Worm (Caenorhabditis elegans) whole organism, L2 larva: Measurements from ENCODE around the gene T07G12.2.

Source experiments
- C34F6.9 ChIP-seq: fragments of 150-350 bp; optimal IDR thresholded peaks from 2 replicates; lab custom pipeline; 2014; ENCODE audit warnings: missing biosample characterization, missing genetic modification characterization
- F13H6.1 ChIP-seq: sonication (generic microtip); optimal IDR thresholded peaks from 2 replicates; lab custom pipeline; 2016; ENCODE audit warnings: missing genetic modification characterization, missing compliant biosample characterization
- R02D3.7 ChIP-seq: fragments of 150-350 bp; optimal IDR thresholded peaks from 2 replicates; lab custom pipeline; 2014; ENCODE audit warnings: missing biosample characterization, missing genetic modification characterization
- Y55F3AM.14 ChIP-seq: fragments of 200-800 bp; sonication (Bioruptor generic); optimal IDR thresholded peaks from 2 replicates; lab custom pipeline; 2018; ENCODE audit warnings: mild to moderate bottlenecking, missing genetic modification characterization, missing compliant biosample characterization
- ZK546.5 ChIP-seq: sonication (generic microtip); optimal IDR thresholded peaks from 2 replicates; lab custom pipeline; 2017; ENCODE audit warnings: missing biosample characterization, missing genetic modification characterization
- alr-1 ChIP-seq: fragments of 150-350 bp; optimal IDR thresholded peaks from 2 replicates; lab custom pipeline; 2014; ENCODE audit warnings: missing biosample characterization, missing genetic modification characterization
- aly-2 ChIP-seq: fragments of 150-350 bp; optimal IDR thresholded peaks from 2 replicates; lab custom pipeline; 2014; ENCODE audit warnings: missing biosample characterization, missing genetic modification characterization
- ama-1 ChIP-seq: fragments of 150-350 bp; optimal IDR thresholded peaks from 2 replicates; lab custom pipeline; 2018; ENCODE audit warnings: inconsistent platforms
- blmp-1 ChIP-seq: sonication (generic microtip); optimal IDR thresholded peaks from 2 replicates; lab custom pipeline; 2017; ENCODE audit warnings: missing genetic modification characterization, mild to moderate bottlenecking, missing compliant biosample characterization, antibody characterized with exemption, moderate library complexity; ENCODE audit not compliant: insufficient read depth
- ceh-16 ChIP-seq: fragments of 150-350 bp; optimal IDR thresholded peaks from 2 replicates; lab custom pipeline; 2014; ENCODE audit warnings: missing biosample characterization, missing genetic modification characterization
- ceh-82 ChIP-seq: fragments of 150-350 bp; optimal IDR thresholded peaks from 2 replicates; lab custom pipeline; 2014; ENCODE audit warnings: missing biosample characterization, missing genetic modification characterization
- crh-2 ChIP-seq: sonication (generic microtip); optimal IDR thresholded peaks from 2 replicates; lab custom pipeline; 2017; ENCODE audit warnings: missing biosample characterization, missing genetic modification characterization
- dmd-4 ChIP-seq: sonication (generic microtip); optimal IDR thresholded peaks from 2 replicates; lab custom pipeline; 2017; ENCODE audit warnings: missing biosample characterization, missing genetic modification characterization
- egl-27 ChIP-seq: sonication (generic microtip); optimal IDR thresholded peaks from 3 replicates; lab custom pipeline; 2017; ENCODE audit warnings: missing biosample characterization, missing genetic modification reagents, missing genetic modification characterization
- elt-1 ChIP-seq: fragments of 150-350 bp; optimal IDR thresholded peaks from 2 replicates; lab custom pipeline; 2014; ENCODE audit warnings: missing biosample characterization, missing genetic modification characterization
- elt-3 ChIP-seq: sonication (generic microtip); optimal IDR thresholded peaks from 2 replicates; lab custom pipeline; 2017; ENCODE audit warnings: missing biosample characterization, missing genetic modification characterization
- fos-1 ChIP-seq: fragments of 150-350 bp; optimal IDR thresholded peaks from 2 replicates; lab custom pipeline; 2014; ENCODE audit warnings: missing biosample characterization, missing genetic modification characterization
- gmeb-1 ChIP-seq: fragments of 150-350 bp; optimal IDR thresholded peaks from 2 replicates; lab custom pipeline; 2014; ENCODE audit warnings: missing biosample characterization, missing genetic modification characterization
- lin-11 ChIP-seq: fragments of 150-350 bp; sonication (generic microtip); optimal IDR thresholded peaks from 2 replicates; lab custom pipeline; 2014; ENCODE audit warnings: missing biosample characterization, missing genetic modification characterization, inconsistent platforms, mixed read lengths
- lin-13 ChIP-seq: fragments of 150-350 bp; optimal IDR thresholded peaks from 2 replicates; lab custom pipeline; 2014; ENCODE audit warnings: missing biosample characterization, missing genetic modification reagents, missing genetic modification characterization
- lin-39 ChIP-seq: fragments of 150-350 bp; optimal IDR thresholded peaks from 2 replicates; lab custom pipeline; 2014; ENCODE audit warnings: missing biosample characterization, missing genetic modification reagents, missing genetic modification characterization
- lsy-2 ChIP-seq, 2 experiments: fragments of 150-350 bp in 1 of 2; sonication (generic microtip) in 1 of 2; optimal IDR thresholded peaks; 2 replicates each; lab custom pipeline; 2014 to 2017; ENCODE audit warnings: missing biosample characterization in 2 of 2, missing genetic modification characterization in 2 of 2
- mab-5 ChIP-seq: fragments of 150-350 bp; optimal IDR thresholded peaks from 2 replicates; lab custom pipeline; 2014; ENCODE audit warnings: missing biosample characterization, missing genetic modification characterization
- mbf-1 ChIP-seq: sonication (generic microtip); optimal IDR thresholded peaks from 2 replicates; lab custom pipeline; 2017; ENCODE audit warnings: missing biosample characterization, missing genetic modification characterization
- mdl-1 ChIP-seq, 2 experiments: fragments of 150-350 bp in 1 of 2; sonication (generic microtip) in 1 of 2; optimal IDR thresholded peaks; 2 replicates each; lab custom pipeline; 2017; ENCODE audit warnings: missing biosample characterization in 2 of 2, missing genetic modification characterization in 2 of 2
- nhr-10 ChIP-seq: sonication (generic microtip); optimal IDR thresholded peaks from 2 replicates; lab custom pipeline; 2017; ENCODE audit warnings: missing biosample characterization, missing genetic modification characterization
- nhr-11 ChIP-seq: fragments of 150-350 bp; optimal IDR thresholded peaks from 2 replicates; lab custom pipeline; 2014; ENCODE audit warnings: missing biosample characterization, missing genetic modification characterization
- nhr-12 ChIP-seq: fragments of 150-350 bp; optimal IDR thresholded peaks from 2 replicates; lab custom pipeline; 2014; ENCODE audit warnings: missing biosample characterization, missing genetic modification characterization
- nhr-129 ChIP-seq: fragments of 150-350 bp; optimal IDR thresholded peaks from 2 replicates; lab custom pipeline; 2014; ENCODE audit warnings: missing biosample characterization, missing genetic modification characterization
- nhr-23 ChIP-seq: fragments of 150-350 bp; optimal IDR thresholded peaks from 2 replicates; lab custom pipeline; 2014; ENCODE audit warnings: missing biosample characterization, missing genetic modification reagents, missing genetic modification characterization
- nhr-237 ChIP-seq: fragments of 150-350 bp; optimal IDR thresholded peaks from 2 replicates; lab custom pipeline; 2014; ENCODE audit warnings: missing biosample characterization, missing genetic modification characterization
- nhr-25 ChIP-seq: fragments of 150-350 bp; sonication (generic microtip); optimal IDR thresholded peaks from 3 replicates; lab custom pipeline; 2014; ENCODE audit warnings: missing biosample characterization, missing genetic modification characterization
- nhr-6 ChIP-seq: fragments of 150-350 bp; optimal IDR thresholded peaks from 2 replicates; lab custom pipeline; 2014; ENCODE audit warnings: missing biosample characterization, missing genetic modification characterization
- nhr-77 ChIP-seq: fragments of 150-350 bp; optimal IDR thresholded peaks from 2 replicates; lab custom pipeline; 2014; ENCODE audit warnings: missing biosample characterization, missing genetic modification characterization
- peb-1 ChIP-seq: fragments of 150-350 bp; optimal IDR thresholded peaks from 2 replicates; lab custom pipeline; 2014; ENCODE audit warnings: missing biosample characterization, missing genetic modification characterization
- sem-4 ChIP-seq: fragments of 150-350 bp; optimal IDR thresholded peaks from 2 replicates; lab custom pipeline; 2014; ENCODE audit warnings: missing biosample characterization, missing genetic modification reagents, missing genetic modification characterization
- skn-1 ChIP-seq: sonication (generic microtip); optimal IDR thresholded peaks from 2 replicates; lab custom pipeline; 2017; ENCODE audit warnings: missing biosample characterization, missing genetic modification characterization
- sma-3 ChIP-seq: sonication (generic microtip); optimal IDR thresholded peaks from 2 replicates; lab custom pipeline; 2016; ENCODE audit warnings: missing genetic modification reagents, missing genetic modification characterization, missing compliant biosample characterization
- sma-9 ChIP-seq, 2 experiments: fragments of 150-350 bp in 1 of 2; sonication (generic microtip) in 1 of 2; optimal IDR thresholded peaks; 2 replicates each; lab custom pipeline; 2014 to 2016; ENCODE audit warnings: missing genetic modification characterization in 2 of 2, mild to moderate bottlenecking in 1 of 2, missing biosample characterization in 1 of 2, missing compliant biosample characterization in 1 of 2, missing genetic modification reagents in 1 of 2, moderate library complexity in 1 of 2
- snpc-4 ChIP-seq: fragments of 150-350 bp; optimal IDR thresholded peaks from 2 replicates; lab custom pipeline; 2014; ENCODE audit warnings: missing biosample characterization, missing genetic modification characterization
- unc-39 ChIP-seq: fragments of 150-350 bp; optimal IDR thresholded peaks from 2 replicates; lab custom pipeline; 2014; ENCODE audit warnings: missing biosample characterization, missing genetic modification characterization
- unc-55 ChIP-seq: fragments of 150-350 bp; sonication (generic microtip); optimal IDR thresholded peaks from 3 replicates; lab custom pipeline; 2014; ENCODE audit warnings: missing biosample characterization, missing genetic modification reagents, missing genetic modification characterization
- unc-62 ChIP-seq: fragments of 150-350 bp; optimal IDR thresholded peaks from 2 replicates; lab custom pipeline; 2014; ENCODE audit warnings: missing biosample characterization, missing genetic modification reagents, missing genetic modification characterization
- zag-1 ChIP-seq: fragments of 150-350 bp; optimal IDR thresholded peaks from 2 replicates; lab custom pipeline; 2014; ENCODE audit warnings: missing biosample characterization, missing genetic modification characterization
- ztf-1 ChIP-seq: fragments of 200-800 bp; sonication (Bioruptor generic); conservative IDR thresholded peaks from 2 replicates; pipeline ENCODE4 v1.3.6; 2022; ENCODE audit warnings: missing genetic modification characterization, missing compliant biosample characterization
- ztf-11 ChIP-seq: sonication (generic microtip); optimal IDR thresholded peaks from 2 replicates; lab custom pipeline; 2017; ENCODE audit warnings: missing biosample characterization, missing genetic modification characterization
- ztf-4 ChIP-seq: fragments of 150-350 bp; optimal IDR thresholded peaks from 2 replicates; lab custom pipeline; 2014; ENCODE audit warnings: missing biosample characterization, missing genetic modification characterization

T07G12.2 gene

ce11 chrIV:10489409-10489808 lies 41.1 kb upstream of the T07G12.2 start:
- TF ChIP-seq sma-3 (no peak), blmp-1 (tag; lab: Kevin White, UChicago) (no peak), F13H6.1 (tag; lab: Kevin White, UChicago) (no peak), unc-62 (GFP tag; lab: Kevin White, UChicago) (no peak), dmd-4 (tag; lab: Kevin White, UChicago) (no peak), nhr-77 (tag; lab: Kevin White, UChicago) (no peak), skn-1 (tag; lab: Kevin White, UChicago) (no peak), nhr-237 (no peak), ceh-82 (tag; lab: Kevin White, UChicago) (no peak), ceh-16 (tag; lab: Kevin White, UChicago) (no peak), nhr-23 (tag; lab: Kevin White, UChicago) (no peak), zag-1 (tag; lab: Kevin White, UChicago) (no peak)

DNA sequence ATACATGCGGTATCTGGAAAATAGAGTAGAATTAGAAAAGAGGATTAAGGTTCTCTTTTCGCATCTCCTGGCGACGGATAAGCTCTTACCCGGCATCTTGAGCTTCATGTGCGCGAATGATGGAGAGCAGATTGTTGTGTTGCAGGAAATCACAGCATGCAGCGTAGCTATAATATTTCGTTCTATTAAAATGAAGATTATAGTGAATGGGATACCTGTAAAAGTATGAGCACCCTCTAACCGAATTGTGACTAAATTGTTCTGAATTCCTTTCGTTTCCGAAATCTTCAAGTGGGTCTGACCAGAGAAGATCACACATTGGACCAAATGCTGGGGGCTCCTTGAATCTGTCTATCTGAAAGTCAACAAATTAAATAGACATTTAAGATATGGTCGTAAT lies 32.1 kb upstream of the T07G12.2 start:
- TF ChIP-seq nhr-10 (tag; lab: Kevin White, UChicago) (no peak), unc-62 (GFP tag; lab: Kevin White, UChicago) (no peak), C34F6.9 (tag; lab: Kevin White, UChicago) (no peak), Y55F3AM.14 (GFP tag; lab: Kevin White, UChicago) (no peak), unc-39 (tag; lab: Kevin White, UChicago) (no peak), ztf-4 (tag; lab: Kevin White, UChicago) (no peak), sem-4 (tag; lab: Kevin White, UChicago) (no peak), crh-2 (no peak), ama-1 (lab: Kevin White, UChicago) (no peak)
- TF ChIP-seq, all 48 proteins: peak for 0

DNA sequence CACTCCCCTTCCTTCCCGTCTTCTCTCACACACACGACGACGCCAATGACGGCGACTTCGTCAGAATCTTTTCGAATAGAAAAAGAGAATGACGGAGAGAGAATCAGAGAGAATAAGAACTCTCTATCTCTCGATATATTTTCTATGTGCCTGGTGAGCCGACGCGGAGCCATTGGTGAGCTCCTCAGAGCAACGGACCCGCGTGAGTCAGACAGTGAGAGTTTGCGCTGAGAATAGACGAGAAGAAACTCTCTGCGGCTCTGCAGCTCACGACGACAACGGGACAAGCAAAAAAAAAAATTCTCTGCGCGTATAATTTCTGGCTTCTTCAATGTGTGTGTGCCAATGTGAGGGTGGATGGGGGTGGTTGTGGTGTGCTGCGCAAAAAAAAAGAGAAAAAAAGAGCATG lies 30.6 kb upstream of the T07G12.2 start:
- no peak for TF ChIP-seq nhr-6 (tag; lab: Kevin White, UChicago)
- TF ChIP-seq skn-1 (tag; lab: Kevin White, UChicago), result no peak
- TF ChIP-seq unc-39 (tag; lab: Kevin White, UChicago), result peak; percentile 48
- no peak for TF ChIP-seq alr-1 (tag; lab: Kevin White, UChicago)
- TF ChIP-seq lsy-2 (tag; optimal IDR thresholded peaks at IDR 0.05; lab: Kevin White, UChicago), result peak in 1 of 2 experiments; percentile 64
- TF ChIP-seq nhr-25, result no peak
- no peak for TF ChIP-seq ama-1 (lab: Kevin White, UChicago)
- peak; percentile 38 for TF ChIP-seq lin-13 (GFP tag; lab: Kevin White, UChicago)
- peak; percentile 81 for TF ChIP-seq zag-1 (tag; lab: Kevin White, UChicago)
- no peak for TF ChIP-seq gmeb-1 (tag; lab: Kevin White, UChicago)
- TF ChIP-seq elt-1, result no peak
- TF ChIP-seq nhr-129, result peak; percentile 55
- TF ChIP-seq ztf-4 (tag; lab: Kevin White, UChicago), result peak; percentile 54
- no peak for TF ChIP-seq nhr-23 (tag; lab: Kevin White, UChicago)
- no peak for TF ChIP-seq dmd-4 (tag; lab: Kevin White, UChicago)
- TF ChIP-seq nhr-11 (tag; lab: Kevin White, UChicago), result no peak
- TF ChIP-seq sma-3, result no peak
- peak; percentile 82 for TF ChIP-seq C34F6.9 (tag; lab: Kevin White, UChicago)
- no peak for TF ChIP-seq R02D3.7
- TF ChIP-seq mbf-1 (tag; lab: Kevin White, UChicago), result no peak
- TF ChIP-seq mab-5 (tag; lab: Kevin White, UChicago), result no peak
- TF ChIP-seq nhr-237, result no peak
- TF ChIP-seq aly-2 (tag; lab: Kevin White, UChicago), result no peak
- TF ChIP-seq egl-27 (tag; lab: Kevin White, UChicago), result peak; percentile 8
- TF ChIP-seq Y55F3AM.14 (GFP tag; lab: Kevin White, UChicago), result peak; percentile 19
- no peak for TF ChIP-seq ZK546.5 (tag; lab: Kevin White, UChicago)
- TF ChIP-seq peb-1, result no peak
- TF ChIP-seq sma-9 (GFP tag; optimal IDR thresholded peaks at IDR 0.05; lab: Kevin White, UChicago), result peak; percentile 51
- no peak for TF ChIP-seq sma-9 (tag; optimal IDR thresholded peaks at IDR 0.05; lab: Kevin White, UChicago)
- no peak for TF ChIP-seq ztf-1 (GFP tag; lab: Robert Waterston, UW)
- no peak for TF ChIP-seq nhr-10 (tag; lab: Kevin White, UChicago)
- no peak for TF ChIP-seq nhr-12 (tag; lab: Kevin White, UChicago)
- no peak for TF ChIP-seq ztf-11 (tag; lab: Kevin White, UChicago)
- no peak for TF ChIP-seq blmp-1 (tag; lab: Kevin White, UChicago)
- no peak for TF ChIP-seq snpc-4 (tag; lab: Kevin White, UChicago)
- TF ChIP-seq unc-62 (GFP tag; lab: Kevin White, UChicago), result no peak
- no peak for TF ChIP-seq ceh-82 (tag; lab: Kevin White, UChicago)
- TF ChIP-seq crh-2, result peak; percentile 38
- peak; percentile 49 for TF ChIP-seq fos-1 (tag; lab: Kevin White, UChicago)
- peak; percentile 58 for TF ChIP-seq lin-11 (tag; lab: Kevin White, UChicago)
- TF ChIP-seq ceh-16 (tag; lab: Kevin White, UChicago), result no peak
- no peak for TF ChIP-seq elt-3 (tag; lab: Kevin White, UChicago)
- no peak for TF ChIP-seq lin-39 (tag; lab: Kevin White, UChicago)
- TF ChIP-seq nhr-77 (tag; lab: Kevin White, UChicago), result no peak
- TF ChIP-seq mdl-1 (tag; optimal IDR thresholded peaks at IDR 0.05; lab: Kevin White, UChicago), result peak in 1 of 2 experiments; percentile 38
- TF ChIP-seq F13H6.1 (tag; lab: Kevin White, UChicago), result peak; percentile 76
- TF ChIP-seq sem-4 (tag; lab: Kevin White, UChicago), result peak; percentile 31
- TF ChIP-seq unc-55 (GFP tag; lab: Kevin White, UChicago), result peak; percentile 94
